Worm (Caenorhabditis elegans): Measurements from ENCODE around the gene umps-1.

DNA sequence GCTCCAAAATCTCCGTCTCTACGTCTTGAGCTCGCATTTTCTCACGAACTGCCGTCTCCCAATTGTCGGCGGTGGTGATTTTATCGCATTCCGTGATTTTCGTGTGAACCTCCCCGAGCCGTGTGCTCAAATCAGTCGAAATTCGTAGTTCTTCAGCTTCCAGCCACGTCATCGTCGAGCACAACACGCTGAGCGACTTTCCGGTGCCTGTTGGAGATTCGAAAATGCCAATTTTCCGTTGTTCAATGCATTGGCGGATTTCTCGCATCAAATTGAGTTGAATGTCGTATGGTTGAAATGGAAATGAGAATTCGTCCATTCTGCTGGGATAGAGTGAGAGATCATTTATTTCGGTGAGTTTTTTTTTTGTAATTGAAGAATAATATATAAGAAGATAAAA is 47.5 kb upstream of the umps-1 start, which contains the start of the genes M03C11.3 and chl-1:
- TF ChIP-seq W03F9.2 (tag; optimal IDR thresholded peaks at IDR 0.05) (no peak), him-1 (tag; optimal IDR thresholded peaks at IDR 0.05) (no peak)

Measured in whole organism, L4/young adult.